Fruit fly (Drosophila melanogaster) whole organism: ENCODE results near the gene CG14572.

Experiments
- CG8478 ChIP-seq: fragments of >200 bp; optimal IDR thresholded peaks from 2 replicates; lab custom pipeline; 2018; ENCODE audit warnings: inconsistent platforms
- Dll ChIP-seq: fragments of >200 bp; optimal IDR thresholded peaks from 2 replicates; lab custom pipeline; 2017
- pan ChIP-seq: fragments of >200 bp; optimal IDR thresholded peaks from 2 replicates; lab custom pipeline; 2017
- psq ChIP-seq: fragments of >200 bp; optimal IDR thresholded peaks from 2 replicates; lab custom pipeline; 2017
- usp ChIP-seq: fragments of >200 bp; optimal IDR thresholded peaks from 2 replicates; lab custom pipeline; 2017; ENCODE audit warnings: missing biosample characterization, missing genetic modification characterization, mixed read lengths

DNA sequence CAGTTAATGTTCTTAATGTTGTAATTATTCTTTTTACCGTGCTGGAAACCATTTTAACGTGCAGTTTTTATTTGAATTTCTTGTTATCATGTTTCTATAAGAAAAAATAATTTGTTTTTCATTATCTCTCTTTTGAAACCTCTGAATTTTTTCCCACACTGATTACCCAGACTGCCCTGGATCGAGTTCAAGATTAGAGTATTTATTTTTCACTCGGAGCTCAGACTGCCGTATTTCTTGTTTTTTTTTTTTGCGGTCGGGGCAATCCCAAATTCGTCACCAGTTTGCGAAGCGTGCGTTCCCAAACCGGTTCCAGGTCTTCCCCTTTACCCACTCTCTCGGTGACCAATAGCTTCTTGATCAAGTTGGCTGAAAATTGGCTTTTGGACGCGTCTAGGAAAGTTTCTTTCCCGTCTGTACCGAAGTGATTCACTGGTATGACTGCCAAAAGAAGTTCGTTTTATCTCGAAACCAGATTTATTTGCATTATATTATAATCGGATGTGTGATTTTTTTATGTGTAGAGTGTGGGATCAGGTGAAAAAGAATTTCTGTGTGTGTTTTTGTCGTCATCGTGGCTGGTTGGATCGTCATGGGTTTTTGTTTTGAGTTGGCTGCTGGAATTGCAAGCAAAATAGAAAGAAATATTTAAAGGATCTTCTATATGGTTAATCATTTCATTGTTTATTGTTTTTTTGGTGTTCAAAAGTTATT, 2.2 kb upstream of the CG14572 start:
- TF ChIP-seq psq (lab: Kevin White, UChicago) = no peak
- TF ChIP-seq Dll (lab: Kevin White, UChicago) = no peak
- no peak for TF ChIP-seq usp (GFP tag; lab: Kevin White, UChicago)
- TF ChIP-seq pan = no peak
- TF ChIP-seq CG8478 = no peak
